Worm (Caenorhabditis elegans) whole organism, L1 larva: Measurements from ENCODE around the gene cey-1.

Source experiments
- C34B4.2 ChIP-seq: sonication (generic microtip); optimal IDR thresholded peaks from 2 replicates; lab custom pipeline; 2017; ENCODE audit warnings: mild to moderate bottlenecking, missing genetic modification characterization, missing compliant biosample characterization
- F16B12.6 ChIP-seq: fragments of 150-350 bp; optimal IDR thresholded peaks from 2 replicates; lab custom pipeline; 2014; ENCODE audit warnings: missing biosample characterization, missing genetic modification characterization
- aly-2 ChIP-seq: fragments of 150-350 bp; optimal IDR thresholded peaks from 2 replicates; lab custom pipeline; 2014; ENCODE audit warnings: missing biosample characterization, missing genetic modification characterization
- blmp-1 ChIP-seq: fragments of 150-350 bp; optimal IDR thresholded peaks from 2 replicates; lab custom pipeline; 2014; ENCODE audit warnings: missing biosample characterization, missing genetic modification characterization
- ceh-8 ChIP-seq: fragments of 200-800 bp; sonication (Bioruptor generic); optimal IDR thresholded peaks from 2 replicates; lab custom pipeline; 2018; ENCODE audit warnings: mild to moderate bottlenecking, missing genetic modification characterization, moderate library complexity, missing compliant biosample characterization
- efl-1 ChIP-seq, 4 experiments: fragments of 150-350 bp; optimal IDR thresholded peaks in 3 of 4; peaks in 1 of 4; 1 replicate in 1 of 4; 2 replicates in 3 of 4; lab custom pipeline; 2014; ENCODE audit warnings: missing biosample characterization in 2 of 4, missing genetic modification characterization in 2 of 4, missing genetic modification reagents in 2 of 4
- efl-3 ChIP-seq: fragments of 200-800 bp; sonication (Bioruptor generic); optimal IDR thresholded peaks from 2 replicates; lab custom pipeline; 2018; ENCODE audit warnings: mild to moderate bottlenecking, missing genetic modification characterization, missing compliant biosample characterization
- egl-27 ChIP-seq, 2 experiments: fragments of 150-350 bp in 1 of 2; sonication (generic microtip); optimal IDR thresholded peaks; 3 replicates each; lab custom pipeline; 2017 to 2018; ENCODE audit warnings: missing biosample characterization in 2 of 2, missing genetic modification characterization in 2 of 2, missing genetic modification reagents in 2 of 2
- elt-2 ChIP-seq: sonication (generic microtip); optimal IDR thresholded peaks from 2 replicates; lab custom pipeline; 2016; ENCODE audit warnings: missing genetic modification characterization, mild to moderate bottlenecking, inconsistent platforms, missing compliant biosample characterization, missing genetic modification reagents
- elt-3 ChIP-seq, 6 experiments: fragments of 150-350 bp in 1 of 6; sonication (generic microtip); optimal IDR thresholded peaks; 2 replicates each; lab custom pipeline; 2017 to 2018; ENCODE audit warnings: missing biosample characterization in 6 of 6, missing genetic modification characterization in 6 of 6, inconsistent platforms in 1 of 6
- ets-5 ChIP-seq: fragments of 200-800 bp; sonication (Bioruptor generic); IDR thresholded peaks from 2 replicates; pipeline ENCODE4 v1.3.6; 2022; ENCODE audit warnings: missing genetic modification characterization, missing compliant biosample characterization
- isw-1 ChIP-seq: fragments of 200-800 bp; sonication (Bioruptor generic); IDR thresholded peaks from 2 replicates; pipeline ENCODE4 v1.3.6; 2022; ENCODE audit warnings: missing genetic modification characterization, missing compliant biosample characterization
- jun-1 ChIP-seq: fragments of 150-350 bp; optimal IDR thresholded peaks from 2 replicates; lab custom pipeline; 2014; ENCODE audit warnings: missing biosample characterization, missing genetic modification reagents, missing genetic modification characterization
- lin-14 ChIP-seq: fragments of 200-800 bp; sonication (Bioruptor generic); optimal IDR thresholded peaks from 2 replicates; lab custom pipeline; 2018; ENCODE audit warnings: mild to moderate bottlenecking, missing genetic modification characterization, moderate library complexity, missing compliant biosample characterization
- lin-39 ChIP-seq: fragments of 150-350 bp; optimal IDR thresholded peaks from 2 replicates; lab custom pipeline; 2014; ENCODE audit warnings: missing biosample characterization, missing genetic modification reagents, missing genetic modification characterization
- lir-3 ChIP-seq: sonication (generic microtip); optimal IDR thresholded peaks from 2 replicates; lab custom pipeline; 2016; ENCODE audit warnings: mild to moderate bottlenecking, missing genetic modification characterization, moderate library complexity, missing compliant biosample characterization; ENCODE audit not compliant: poor library complexity
- mdl-1 ChIP-seq, 2 experiments: fragments of 150-350 bp; optimal IDR thresholded peaks; 2 replicates each; lab custom pipeline; 2014 to 2017; ENCODE audit warnings: missing biosample characterization in 2 of 2, missing genetic modification characterization in 2 of 2, inconsistent platforms in 1 of 2
- nhr-11 ChIP-seq: fragments of 150-350 bp; optimal IDR thresholded peaks from 2 replicates; lab custom pipeline; 2014; ENCODE audit warnings: missing biosample characterization, missing genetic modification characterization
- nhr-12 ChIP-seq: sonication (generic microtip); optimal IDR thresholded peaks from 2 replicates; lab custom pipeline; 2017; ENCODE audit warnings: missing biosample characterization, missing genetic modification characterization
- nhr-19 ChIP-seq: fragments of 200-800 bp; sonication (Bioruptor generic); conservative IDR thresholded peaks from 2 replicates; pipeline ENCODE4 v1.3.6; 2022; ENCODE audit warnings: missing genetic modification characterization, missing compliant biosample characterization
- nhr-237 ChIP-seq: fragments of 150-350 bp; optimal IDR thresholded peaks from 2 replicates; lab custom pipeline; 2014; ENCODE audit warnings: missing biosample characterization, missing genetic modification characterization
- nhr-28 ChIP-seq: fragments of 150-350 bp; optimal IDR thresholded peaks from 2 replicates; lab custom pipeline; 2014; ENCODE audit warnings: missing biosample characterization, missing genetic modification characterization
- nhr-76 ChIP-seq: sonication (generic microtip); optimal IDR thresholded peaks from 2 replicates; lab custom pipeline; 2017; ENCODE audit warnings: missing biosample characterization, missing genetic modification characterization
- nhr-85 ChIP-seq: sonication (generic microtip); peaks from one replicate; lab custom pipeline; 2016; ENCODE audit warnings: missing genetic modification characterization, inconsistent platforms, missing compliant biosample characterization
- pag-3 ChIP-seq: sonication (generic microtip); optimal IDR thresholded peaks from 2 replicates; lab custom pipeline; 2017; ENCODE audit warnings: missing genetic modification characterization, mild to moderate bottlenecking, missing compliant biosample characterization, antibody characterized with exemption, borderline replicate concordance; ENCODE audit not compliant: insufficient read depth
- pqm-1 ChIP-seq: sonication (generic microtip); optimal IDR thresholded peaks from 3 replicates; lab custom pipeline; 2017; ENCODE audit warnings: missing biosample characterization, missing genetic modification characterization
- rnt-1 ChIP-seq: sonication (generic microtip); optimal IDR thresholded peaks from 2 replicates; lab custom pipeline; 2016; ENCODE audit warnings: mild to moderate bottlenecking, missing genetic modification characterization, moderate library complexity, missing compliant biosample characterization
- skn-1 ChIP-seq: fragments of 150-350 bp; optimal IDR thresholded peaks from 2 replicates; lab custom pipeline; 2014; ENCODE audit warnings: missing biosample characterization, missing genetic modification characterization
- unc-62 ChIP-seq: fragments of 150-350 bp; optimal IDR thresholded peaks from 2 replicates; lab custom pipeline; 2014; ENCODE audit warnings: missing biosample characterization, missing genetic modification reagents, missing genetic modification characterization
- unc-86 ChIP-seq: sonication (generic microtip); optimal IDR thresholded peaks from 2 replicates; lab custom pipeline; 2016; ENCODE audit warnings: missing genetic modification characterization, missing compliant biosample characterization
- unc-98 ChIP-seq: fragments of 200-800 bp; sonication (Bioruptor generic); IDR thresholded peaks from 2 replicates; pipeline ENCODE4 v1.3.6; 2022; ENCODE audit warnings: missing genetic modification characterization, missing compliant biosample characterization
- vab-15 ChIP-seq: sonication (generic microtip); optimal IDR thresholded peaks from 2 replicates; lab custom pipeline; 2017; ENCODE audit warnings: missing genotype, mild to moderate bottlenecking, missing genetic modification characterization, missing compliant biosample characterization
- zag-1 ChIP-seq: fragments of 150-350 bp; optimal IDR thresholded peaks from 2 replicates; lab custom pipeline; 2014; ENCODE audit warnings: missing biosample characterization, missing genetic modification characterization
- zip-4 ChIP-seq: fragments of 200-800 bp; sonication (Bioruptor generic); optimal IDR thresholded peaks from 2 replicates; lab custom pipeline; 2018; ENCODE audit warnings: mild to moderate bottlenecking, missing genetic modification characterization, moderate library complexity, missing compliant biosample characterization

The cey-1 gene

ce11 chrII:11041027-11041426, at the start of gene cey-1:
Gene cey-1 (minus strand): TSS chrII:11041206.
- no peak for TF ChIP-seq pqm-1
- TF ChIP-seq nhr-11 (tag; lab: Kevin White, UChicago), result no peak
- TF ChIP-seq zip-4 (GFP tag; lab: Kevin White, UChicago), result no peak
- no peak for TF ChIP-seq lir-3 (tag; lab: Kevin White, UChicago)
- TF ChIP-seq blmp-1, result peak; percentile 5

ce11 chrII:11089356-11089755, 48.4 kb upstream of the cey-1 start, which contains the start of gene unc-53:
Gene unc-53 (minus strand): TSS chrII:11089456.
- TF ChIP-seq zag-1 (tag; lab: Kevin White, UChicago) (no peak), nhr-12 (tag; lab: Kevin White, UChicago) (no peak), mdl-1 (tag; optimal IDR thresholded peaks at IDR 0.05; lab: Kevin White, UChicago) (no peak), nhr-19 (GFP tag; lab: Robert Waterston, UW) (no peak), unc-62 (GFP tag; lab: Kevin White, UChicago) (no peak), elt-2 (tag; lab: Kevin White, UChicago) (no peak), aly-2 (tag; lab: Kevin White, UChicago) (no peak), isw-1 (GFP tag; lab: Robert Waterston, UW) (no peak), nhr-28 (tag; lab: Kevin White, UChicago) (no peak), jun-1 (tag; lab: Kevin White, UChicago) (no peak), nhr-237 (tag; lab: Kevin White, UChicago) (no peak)

ce11 chrII:11088137-11088536, 47.1 kb upstream of the cey-1 start:
- TF ChIP-seq elt-3 (tag; optimal IDR thresholded peaks at IDR 0.05; lab: Kevin White, UChicago) (no peak), unc-98 (GFP tag; lab: Robert Waterston, UW) (no peak), lin-14 (GFP tag; lab: Kevin White, UChicago) (peak; percentile 6)

ce11 chrII:11086770-11087169, 45.8 kb upstream of the cey-1 start:
- TF ChIP-seq nhr-19 (GFP tag; lab: Robert Waterston, UW) (no peak), skn-1 (no peak), egl-27 (tag; optimal IDR thresholded peaks at IDR 0.05; lab: Kevin White, UChicago) (no peak), ets-5 (GFP tag; lab: Robert Waterston, UW) (no peak), efl-3 (no peak), vab-15 (tag; lab: Kevin White, UChicago) (no peak), ceh-8 (GFP tag; lab: Kevin White, UChicago) (no peak), nhr-11 (tag; lab: Kevin White, UChicago) (no peak), pqm-1 (no peak), unc-86 (tag; lab: Kevin White, UChicago) (no peak), F16B12.6 (tag; lab: Kevin White, UChicago) (no peak)

ce11 chrII:11076550-11076949, 35.5 kb upstream of the cey-1 start:
- TF ChIP-seq nhr-85 (tag; lab: Kevin White, UChicago) (peak; percentile 0), rnt-1 (tag; lab: Kevin White, UChicago) (peak; percentile 35), nhr-76 (tag; lab: Kevin White, UChicago) (no peak), blmp-1 (peak; percentile 57), pag-3 (tag; lab: Kevin White, UChicago) (no peak), lin-14 (GFP tag; lab: Kevin White, UChicago) (peak; percentile 34)

- TF ChIP-seq efl-1 (optimal IDR thresholded peaks at IDR 0.05; lab: Kevin White, UChicago) (no peak), efl-1 (GFP tag; optimal IDR thresholded peaks at IDR 0.05 in 1 of 2; lab: Kevin White, UChicago) (peak in 1 of 2 experiments; percentile 37), lin-39 (tag; lab: Kevin White, UChicago) (no peak), C34B4.2 (tag; lab: Kevin White, UChicago) (no peak)
- TF ChIP-seq, all 84 proteins: peak for 1
These were observed 31.6 kb upstream of the cey-1 start for ce11 chrII:11072565-11072964.
